Worm (Caenorhabditis elegans) whole organism, L4/young adult: ENCODE results near the gene W01C8.1.

ENCODE experiments used
- W03F9.2 ChIP-seq: fragments of 150-350 bp; optimal IDR thresholded peaks from 2 replicates; lab custom pipeline; 2014; ENCODE audit warnings: missing biosample characterization, missing genetic modification characterization
- dao-5 ChIP-seq: sonication (generic microtip); optimal IDR thresholded peaks from 2 replicates; lab custom pipeline; 2016; ENCODE audit warnings: missing genotype, missing genetic modification characterization, moderate library complexity, missing compliant biosample characterization
- him-1 ChIP-seq: sonication (generic microtip); optimal IDR thresholded peaks from 2 replicates; lab custom pipeline; 2016; ENCODE audit warnings: missing genotype, missing genetic modification reagents, missing genetic modification characterization, missing compliant biosample characterization

- no peak for TF ChIP-seq him-1 (tag; lab: Kevin White, UChicago)
- no peak for TF ChIP-seq W03F9.2 (tag; lab: Kevin White, UChicago)
- no peak for TF ChIP-seq dao-5 (tag; lab: Kevin White, UChicago)
These were observed 6.1 kb upstream of the W01C8.1 start, which contains the start of gene set-20 for ce11 chrX:5686065-5686464.
